Fruit fly (Drosophila melanogaster) whole organism, prepupa: Measurements from ENCODE around the gene CG10232.

ENCODE experiments used
- CG3919 ChIP-seq: fragments of 200-800 bp; sonication (Bioruptor generic); optimal IDR thresholded peaks from 3 replicates; lab custom pipeline; 2016; ENCODE audit warnings: missing biosample characterization, missing genetic modification characterization
- CG4318 ChIP-seq: fragments of 200-800 bp; sonication (Bioruptor generic); optimal IDR thresholded peaks from 3 replicates; lab custom pipeline; 2017; ENCODE audit warnings: missing biosample characterization, mild to moderate bottlenecking, missing genetic modification characterization
- CG6854 ChIP-seq: fragments of 200-800 bp; sonication (Bioruptor generic); optimal IDR thresholded peaks from 2 replicates; lab custom pipeline; 2017; ENCODE audit warnings: missing biosample characterization, mild to moderate bottlenecking, missing genetic modification characterization
- CG8119 ChIP-seq: fragments of 200-800 bp; sonication (Bioruptor generic); IDR thresholded peaks from 3 replicates; pipeline ENCODE4 v1.3.6; 2022; ENCODE audit warnings: missing biosample characterization, missing genetic modification characterization
- CG8319 ChIP-seq: fragments of 200-800 bp; sonication (Bioruptor generic); optimal IDR thresholded peaks from 3 replicates; lab custom pipeline; 2016; ENCODE audit warnings: missing biosample characterization, missing genetic modification characterization
- Hr39 ChIP-seq: fragments of 200-800 bp; sonication (Bioruptor generic); optimal IDR thresholded peaks from 2 replicates; lab custom pipeline; 2016; ENCODE audit warnings: missing biosample characterization, missing genetic modification characterization
- Lpt ChIP-seq: fragments of 200-800 bp; sonication (Bioruptor generic); optimal IDR thresholded peaks from 3 replicates; lab custom pipeline; 2016; ENCODE audit warnings: missing biosample characterization, missing genetic modification characterization
- OdsH ChIP-seq: fragments of 200-800 bp; sonication (Bioruptor generic); optimal IDR thresholded peaks from 3 replicates; lab custom pipeline; 2016; ENCODE audit warnings: missing biosample characterization, missing genetic modification characterization
- salr ChIP-seq, 2 experiments: fragments of 200-800 bp; sonication (Bioruptor generic); optimal IDR thresholded peaks; 3 replicates each; lab custom pipeline; 2016 to 2018; ENCODE audit warnings: missing biosample characterization in 2 of 2, missing genetic modification characterization in 2 of 2, mild to moderate bottlenecking in 1 of 2

dm6 chr3R:23673084-23673483, 48.3 kb downstream of the CG10232 start:
- no peak for TF ChIP-seq Hr39
- no peak for TF ChIP-seq CG6854
- peak; percentile 10 for TF ChIP-seq OdsH (GFP tag; lab: Kevin White, UChicago)
- TF ChIP-seq CG4318 (GFP tag; lab: Kevin White, UChicago): no peak
- TF ChIP-seq CG8319 (GFP tag; lab: Kevin White, UChicago): no peak
- TF ChIP-seq salr (GFP tag; optimal IDR thresholded peaks at IDR 0.05; lab: Kevin White, UChicago): no peak
- no peak for TF ChIP-seq Lpt
- TF ChIP-seq CG3919 (GFP tag; lab: Kevin White, UChicago): no peak
- no peak for TF ChIP-seq CG8119 (GFP tag; lab: Robert Waterston, UW)
